Worm (Caenorhabditis elegans): ENCODE results near the gene nspg-6.

DNA sequence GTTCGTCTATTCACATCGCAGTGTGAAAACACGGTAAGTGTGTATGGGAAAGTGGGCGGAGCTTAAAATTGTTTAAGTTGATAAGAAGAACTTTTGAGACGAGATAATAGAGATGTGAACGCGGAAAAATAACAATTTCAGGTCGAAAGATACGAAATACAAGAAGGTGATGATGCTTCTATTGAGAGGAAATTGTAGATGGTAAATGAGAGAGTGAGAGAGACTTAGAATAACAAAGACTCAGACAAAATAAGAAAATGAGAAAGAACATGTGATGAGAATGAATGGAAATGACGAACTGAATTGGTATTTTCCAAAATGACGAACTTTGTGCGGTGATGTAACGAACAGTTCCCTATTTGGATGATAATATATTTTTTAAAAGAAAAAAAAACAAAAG, 43.7 kb downstream of the nspg-6 start:
- TF ChIP-seq ztf-4 (tag; optimal IDR thresholded peaks at IDR 0.05), result no peak
- TF ChIP-seq ama-1 (optimal IDR thresholded peaks at IDR 0.05), result no peak
- TF ChIP-seq nhr-47 (tag; optimal IDR thresholded peaks at IDR 0.05), result no peak
- no peak for TF ChIP-seq Y116A8C.19 (tag; optimal IDR thresholded peaks at IDR 0.05; ENCODE audit: borderline replicate concordance)
- TF ChIP-seq C04F5.9 (tag; optimal IDR thresholded peaks at IDR 0.05), result no peak
- no peak for TF ChIP-seq lin-13 (GFP tag; optimal IDR thresholded peaks at IDR 0.05)
- TF ChIP-seq lsy-2 (tag; optimal IDR thresholded peaks at IDR 0.05), result no peak
- no peak for TF ChIP-seq zag-1 (tag; optimal IDR thresholded peaks at IDR 0.05)
- TF ChIP-seq unc-62 (GFP tag; optimal IDR thresholded peaks at IDR 0.05), result no peak
- TF ChIP-seq efl-3 (GFP tag; optimal IDR thresholded peaks at IDR 0.05), result no peak
